Worm (Caenorhabditis elegans) whole organism, midembryonic: ENCODE results near the gene cfim-2.
A peak's percentile ranks its signal among the peaks of the same experiment; 100 is the strongest.

Source experiments
- T22C8.4 ChIP-seq: fragments of 200-800 bp; sonication (Bioruptor generic); IDR thresholded peaks from 2 replicates; pipeline ENCODE4 v1.3.6; 2022; ENCODE audit warnings: missing genetic modification characterization, missing compliant biosample characterization
- cog-1 ChIP-seq: sonication (generic microtip); optimal IDR thresholded peaks from 2 replicates; lab custom pipeline; 2016; ENCODE audit warnings: missing genetic modification characterization, missing compliant biosample characterization
- flt-1 ChIP-seq: fragments of 200-800 bp; sonication (Bioruptor generic); IDR thresholded peaks from 2 replicates; pipeline ENCODE4 v1.3.6; 2022; ENCODE audit warnings: missing genetic modification characterization, missing compliant biosample characterization
- klf-2 ChIP-seq: fragments of 200-800 bp; sonication (Bioruptor generic); conservative IDR thresholded peaks from 2 replicates; pipeline ENCODE4 v1.3.6; 2022; ENCODE audit warnings: missing genetic modification reagents, missing genetic modification characterization, missing compliant biosample characterization
- med-1 ChIP-seq: sonication (generic microtip); optimal IDR thresholded peaks from 2 replicates; lab custom pipeline; 2017; ENCODE audit warnings: missing genetic modification characterization, mild to moderate bottlenecking, missing compliant biosample characterization, antibody characterized with exemption, missing genetic modification reagents; ENCODE audit not compliant: insufficient read depth
- ref-1 ChIP-seq: fragments of 200-800 bp; sonication (Bioruptor generic); conservative IDR thresholded peaks from 2 replicates; pipeline ENCODE4 v1.3.6; 2022; ENCODE audit warnings: missing genetic modification reagents, missing genetic modification characterization, missing compliant biosample characterization
- tab-1 ChIP-seq: fragments of 200-800 bp; sonication (Bioruptor generic); IDR thresholded peaks from 2 replicates; pipeline ENCODE4 v1.3.6; 2022; ENCODE audit warnings: missing genetic modification characterization, missing compliant biosample characterization
- ztf-23 ChIP-seq: fragments of 200-800 bp; sonication (Bioruptor generic); IDR thresholded peaks from 2 replicates; pipeline ENCODE4 v1.3.6; 2022; ENCODE audit warnings: missing genetic modification reagents, missing genetic modification characterization, missing compliant biosample characterization
- ztf-29 ChIP-seq: fragments of 200-800 bp; sonication (Bioruptor generic); IDR thresholded peaks from 2 replicates; pipeline ENCODE4 v1.3.6; 2022; ENCODE audit warnings: missing genetic modification reagents, missing genetic modification characterization, missing compliant biosample characterization

Gene cfim-2

DNA sequence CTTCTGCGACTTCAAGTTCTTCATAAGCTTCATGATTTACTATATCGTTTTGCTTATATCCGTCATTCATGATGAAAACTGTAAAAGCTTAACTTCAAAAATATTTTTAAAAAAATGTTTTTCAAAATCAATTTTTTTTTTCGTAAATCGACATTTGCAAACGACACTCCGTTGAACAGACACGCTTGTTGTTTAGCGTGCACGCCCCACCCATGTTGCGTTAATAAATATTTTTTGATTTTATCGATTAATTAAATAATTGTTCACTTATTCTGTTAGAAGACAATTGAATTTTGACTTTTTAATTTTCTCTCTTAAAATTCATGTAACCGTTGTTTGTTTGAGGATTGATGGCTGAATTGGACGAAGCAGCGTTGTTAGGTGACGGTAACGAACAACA, at the start of gene cfim-2, which contains the start of gene D1046.2:
TSS of gene cfim-2 (plus strand) at position 335 of the 400 bp plus-strand sequence.
TSS of gene D1046.2 (minus strand) at position 78 of the 400 bp plus-strand sequence.
- TF ChIP-seq tab-1, result no peak
- no peak for TF ChIP-seq flt-1 (GFP tag; lab: Robert Waterston, UW)
- TF ChIP-seq cog-1 (tag; lab: Kevin White, UChicago), result no peak
- TF ChIP-seq ref-1, result no peak
- TF ChIP-seq ztf-23 (GFP tag; lab: Robert Waterston, UW), result no peak

DNA sequence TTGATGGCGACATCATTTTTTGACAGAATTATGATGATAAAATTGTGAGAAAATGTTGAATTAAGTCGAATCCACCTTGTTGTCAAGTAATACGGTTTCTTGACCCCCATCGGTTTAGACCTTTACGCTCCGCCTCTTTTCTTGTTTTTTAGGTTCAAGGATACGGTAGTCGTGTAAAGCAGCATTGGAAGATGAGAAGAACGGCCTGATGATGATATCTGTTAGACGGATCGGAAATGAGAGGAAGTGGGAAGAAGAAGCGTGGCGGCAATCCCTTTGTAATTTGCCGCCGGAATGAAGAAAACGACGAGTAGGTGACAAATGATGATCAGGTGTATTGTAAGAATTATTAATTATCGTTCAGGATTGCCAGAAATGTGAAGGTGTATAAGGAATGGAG, 46.3 kb upstream of the cfim-2 start, which contains the start of gene npax-4:
TSS of gene npax-4 (minus strand) at position 101 of the 400 bp plus-strand sequence.
- TF ChIP-seq ztf-29 (GFP tag; lab: Robert Waterston, UW) (no peak), ref-1 (no peak), klf-2 (no peak), T22C8.4 (GFP tag; lab: Robert Waterston, UW) (no peak), ztf-23 (GFP tag; lab: Robert Waterston, UW) (no peak), cog-1 (tag; lab: Kevin White, UChicago) (no peak), flt-1 (GFP tag; lab: Robert Waterston, UW) (no peak), tab-1 (no peak), med-1 (no peak)

DNA sequence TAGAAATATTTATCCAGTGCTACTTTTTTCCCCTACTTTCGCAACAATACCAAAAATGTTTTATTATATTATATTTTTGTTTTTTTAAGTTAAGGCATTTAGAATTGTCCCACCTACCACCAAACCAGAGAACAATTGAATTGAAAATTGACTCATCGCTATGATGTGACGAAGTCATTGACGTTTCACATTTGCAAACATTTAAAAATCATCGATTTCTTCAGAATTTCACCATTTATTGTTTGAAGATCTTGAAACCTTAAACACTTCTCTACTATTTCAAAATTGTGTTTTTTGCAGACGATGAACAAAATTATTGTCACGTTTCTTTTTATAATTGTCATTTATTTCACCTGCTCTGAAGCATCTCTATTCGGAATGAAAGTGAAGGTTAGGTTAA, 44.9 kb upstream of the cfim-2 start, which contains the start of gene C09G9.8:
TSS of gene C09G9.8 (plus strand) at position 301 of the 400 bp plus-strand sequence.
- no peak for TF ChIP-seq ztf-23 (GFP tag; lab: Robert Waterston, UW)

DNA sequence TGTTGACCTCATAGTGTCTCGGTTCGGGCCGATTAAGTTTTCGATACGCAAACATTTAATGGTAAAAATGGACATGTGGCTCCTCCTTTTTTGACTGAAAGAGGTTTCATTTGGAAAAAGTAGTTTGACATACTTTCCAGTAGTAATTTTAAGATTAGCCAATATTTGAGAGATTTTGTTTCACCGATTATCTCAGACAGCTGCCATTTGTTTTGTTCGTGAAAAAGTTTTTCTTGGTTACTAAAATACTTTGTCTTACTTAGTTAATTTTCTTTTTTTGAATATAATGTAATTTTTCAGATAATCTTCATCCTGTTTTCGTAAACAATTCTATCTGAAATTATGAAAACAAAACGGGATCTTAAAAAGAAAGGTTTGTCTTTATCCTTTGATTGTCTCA, 39.9 kb upstream of the cfim-2 start, which contains the start of gene C09G9.5:
TSS of gene C09G9.5 (plus strand) at position 301 of the 400 bp plus-strand sequence.
- no peak for TF ChIP-seq med-1

DNA sequence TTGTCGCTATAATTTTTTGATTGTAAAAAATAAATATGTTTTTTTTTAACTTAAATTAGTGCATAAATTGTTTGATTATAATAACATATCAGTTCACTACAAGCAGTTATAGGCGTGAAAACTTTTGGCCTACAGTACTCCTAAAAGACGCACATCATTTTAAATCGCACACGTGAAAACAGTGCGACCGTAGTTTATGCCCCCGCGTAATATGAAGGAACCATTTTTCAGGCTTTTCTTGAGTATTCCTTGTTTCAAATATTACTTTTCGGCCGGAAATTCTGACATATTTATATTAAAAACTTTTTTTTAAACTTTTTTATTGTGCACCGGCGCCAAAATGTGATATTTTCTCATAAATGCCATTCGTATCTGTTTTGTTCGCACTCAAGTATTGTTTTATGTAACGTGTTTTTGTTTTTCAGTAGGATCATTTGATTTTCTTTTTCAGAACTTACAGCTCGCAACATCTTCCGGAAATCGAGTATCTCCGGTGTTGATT, 37.5 kb upstream of the cfim-2 start, which contains the start of gene oma-1:
TSS of gene oma-1 (plus strand) at position 452 of the 502 bp plus-strand sequence.
- no peak for TF ChIP-seq T22C8.4 (GFP tag; lab: Robert Waterston, UW)
- no peak for TF ChIP-seq flt-1 (GFP tag; lab: Robert Waterston, UW)
- TF ChIP-seq med-1, result no peak
- TF ChIP-seq ztf-23 (GFP tag; lab: Robert Waterston, UW), result no peak
- TF ChIP-seq cog-1 (tag; lab: Kevin White, UChicago), result no peak
- no peak for TF ChIP-seq tab-1
- no peak for TF ChIP-seq klf-2
- no peak for TF ChIP-seq ref-1
- no peak for TF ChIP-seq ztf-29 (GFP tag; lab: Robert Waterston, UW)

DNA sequence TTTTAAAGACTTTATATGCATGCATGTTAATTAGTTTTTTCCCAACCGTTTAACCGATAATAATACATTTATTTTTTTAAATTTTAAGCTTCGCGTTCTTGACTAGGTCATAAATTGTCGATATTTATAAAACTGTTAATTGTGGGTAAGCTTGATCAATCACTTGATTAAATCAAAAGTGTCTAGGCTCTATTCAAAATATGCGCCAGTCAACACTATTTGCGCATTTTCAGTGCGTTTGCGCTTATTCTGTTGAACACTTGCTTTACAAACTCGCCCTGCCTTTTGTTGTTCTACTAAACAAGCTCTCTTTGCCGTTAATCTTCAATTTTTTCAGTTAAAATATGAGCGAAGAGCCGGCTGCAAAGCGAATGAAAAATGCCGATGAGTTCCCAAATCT, 35.0 kb upstream of the cfim-2 start, which contains the start of gene spr-2:
TSS of gene spr-2 (plus strand) at position 332 of the 400 bp plus-strand sequence.
- TF ChIP-seq ztf-23 (GFP tag; lab: Robert Waterston, UW) (no peak), ztf-29 (GFP tag; lab: Robert Waterston, UW) (peak; percentile 36; the same call in 1 of the 2 replicates)

DNA sequence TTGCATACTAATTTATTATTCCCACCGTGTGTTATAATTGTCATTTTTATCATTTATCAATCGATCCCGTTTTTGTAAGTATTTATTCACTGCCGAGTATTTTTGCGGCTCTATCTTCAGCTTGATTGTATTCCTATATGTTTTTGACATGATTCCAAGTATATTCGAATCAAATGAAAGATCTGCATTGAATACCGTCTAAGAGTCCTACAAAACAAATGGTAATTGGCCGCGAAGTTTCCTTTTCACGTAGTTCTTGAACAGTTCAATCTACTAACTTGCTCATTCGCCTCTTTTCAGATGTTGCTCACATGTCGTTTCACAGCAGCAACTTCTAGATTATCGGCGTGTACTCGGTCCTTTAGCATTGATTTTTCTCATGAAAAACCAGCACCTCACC, 33.6 kb upstream of the cfim-2 start, which contains the start of gene C27B7.2:
TSS of gene C27B7.2 (plus strand) at position 301 of the 400 bp plus-strand sequence.
- no peak for TF ChIP-seq tab-1
- TF ChIP-seq ztf-23 (GFP tag; lab: Robert Waterston, UW), result no peak
- TF ChIP-seq ztf-29 (GFP tag; lab: Robert Waterston, UW), result no peak
- TF ChIP-seq klf-2, result no peak
- no peak for TF ChIP-seq med-1
- TF ChIP-seq T22C8.4 (GFP tag; lab: Robert Waterston, UW), result no peak
- TF ChIP-seq flt-1 (GFP tag; lab: Robert Waterston, UW), result no peak
- no peak for TF ChIP-seq ref-1

DNA sequence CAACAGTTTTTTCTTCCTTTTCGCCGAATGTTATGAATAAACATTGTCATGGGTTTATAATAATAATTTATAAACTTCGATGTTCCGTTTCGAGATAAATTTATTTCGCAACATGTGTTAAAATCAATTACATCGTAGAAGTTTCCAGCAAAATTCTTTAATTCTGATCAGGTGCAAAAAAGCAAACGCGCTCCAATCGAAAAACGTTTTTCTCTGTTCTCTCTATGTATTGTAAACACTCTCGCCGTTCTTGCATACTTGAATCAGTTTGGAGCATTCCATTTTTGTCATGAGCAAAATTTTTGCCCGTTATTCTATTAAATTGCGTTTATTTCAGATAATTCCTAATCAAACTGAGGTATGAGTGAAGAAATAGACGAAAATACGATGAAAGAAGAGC, 32.4 kb upstream of the cfim-2 start, which contains the start of gene rad-54.L2:
TSS of gene rad-54.L2 (plus strand) at position 332 of the 400 bp plus-strand sequence.
- TF ChIP-seq ztf-23 (GFP tag; lab: Robert Waterston, UW) (no peak), klf-2 (no peak), ztf-29 (GFP tag; lab: Robert Waterston, UW) (no peak)

DNA sequence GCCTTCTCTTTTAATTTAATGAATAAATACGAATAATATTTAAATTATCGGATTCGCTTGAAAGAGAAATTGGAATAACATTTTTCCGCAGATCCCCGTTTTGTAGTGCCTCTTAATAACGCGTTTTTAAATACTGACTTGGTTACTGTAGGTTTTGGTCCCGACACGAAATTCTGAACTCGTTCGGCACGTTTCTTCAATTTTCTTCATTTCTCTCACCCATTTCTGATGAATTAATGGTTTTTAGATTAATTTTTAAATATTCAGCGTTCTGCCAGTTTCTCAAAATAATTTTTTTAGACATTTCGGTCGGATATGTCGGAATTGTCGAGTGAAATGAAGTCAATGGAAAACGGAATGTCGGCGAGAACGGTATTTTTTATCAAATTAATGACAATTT, 24.8 kb upstream of the cfim-2 start, which contains the start of gene C27B7.5:
TSS of gene C27B7.5 (plus strand) at position 301 of the 400 bp plus-strand sequence.
- TF ChIP-seq ref-1 (no peak), ztf-23 (GFP tag; lab: Robert Waterston, UW) (no peak), tab-1 (no peak), T22C8.4 (GFP tag; lab: Robert Waterston, UW) (no peak), flt-1 (GFP tag; lab: Robert Waterston, UW) (no peak), cog-1 (tag; lab: Kevin White, UChicago) (no peak), ztf-29 (GFP tag; lab: Robert Waterston, UW) (no peak), klf-2 (no peak), med-1 (no peak)

DNA sequence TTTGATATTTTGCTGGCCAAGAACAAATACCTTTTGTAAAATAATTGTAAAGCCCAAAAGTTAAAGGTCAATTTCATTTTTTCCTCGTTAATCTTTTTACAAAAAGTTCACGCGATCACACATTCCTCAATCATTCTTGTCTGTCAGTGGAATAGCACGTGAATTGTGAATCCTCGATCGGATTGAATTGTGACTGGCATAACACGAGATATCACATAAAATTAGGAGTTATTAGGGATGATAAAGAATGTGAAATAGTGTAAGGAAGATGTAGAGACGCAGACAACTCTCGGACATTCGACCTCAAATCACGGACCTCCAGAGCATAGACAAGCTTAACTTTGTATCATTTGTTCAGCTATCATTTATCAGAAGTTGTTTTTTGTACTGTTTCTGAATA, 20.0 kb upstream of the cfim-2 start, which contains the start of gene C27B7.6:
TSS of gene C27B7.6 (minus strand) at position 182 of the 400 bp plus-strand sequence.
- TF ChIP-seq ztf-23 (GFP tag; lab: Robert Waterston, UW) (no peak), klf-2 (no peak), flt-1 (GFP tag; lab: Robert Waterston, UW) (no peak), ztf-29 (GFP tag; lab: Robert Waterston, UW) (no peak), tab-1 (no peak), T22C8.4 (GFP tag; lab: Robert Waterston, UW) (no peak)

DNA sequence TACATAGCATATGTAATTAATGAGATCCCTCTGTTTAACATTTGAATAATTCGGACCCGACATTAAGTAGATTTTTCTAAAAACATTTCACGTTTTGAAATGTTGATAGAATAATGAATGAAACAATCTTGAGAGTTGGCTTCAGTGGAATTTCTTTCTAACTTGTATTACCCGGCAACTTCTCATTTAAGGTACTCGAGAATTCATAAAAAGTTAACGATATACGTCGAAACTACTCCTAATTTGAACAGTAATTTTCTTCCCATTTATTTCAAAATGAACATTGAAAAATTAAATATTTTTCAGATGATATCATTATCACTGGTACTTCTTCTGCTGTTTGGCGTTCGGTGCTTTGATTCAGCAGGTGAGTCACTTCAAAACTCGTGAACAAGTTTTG, 19.4 kb upstream of the cfim-2 start, which contains the start of gene C27B7.7:
TSS of gene C27B7.7 (plus strand) at position 301 of the 400 bp plus-strand sequence.
- no peak for TF ChIP-seq cog-1 (tag; lab: Kevin White, UChicago)
- no peak for TF ChIP-seq flt-1 (GFP tag; lab: Robert Waterston, UW)
- no peak for TF ChIP-seq med-1
- TF ChIP-seq T22C8.4 (GFP tag; lab: Robert Waterston, UW), result no peak
- TF ChIP-seq ztf-23 (GFP tag; lab: Robert Waterston, UW), result no peak
- no peak for TF ChIP-seq klf-2
- TF ChIP-seq ztf-29 (GFP tag; lab: Robert Waterston, UW), result no peak
- TF ChIP-seq ref-1, result no peak
- TF ChIP-seq tab-1, result no peak
